Fruit fly (Drosophila melanogaster): ENCODE data around the gene CG16890.
A peak's percentile ranks its signal among the peaks of the same experiment; 100 is the strongest.

The CG16890 gene

DNA sequence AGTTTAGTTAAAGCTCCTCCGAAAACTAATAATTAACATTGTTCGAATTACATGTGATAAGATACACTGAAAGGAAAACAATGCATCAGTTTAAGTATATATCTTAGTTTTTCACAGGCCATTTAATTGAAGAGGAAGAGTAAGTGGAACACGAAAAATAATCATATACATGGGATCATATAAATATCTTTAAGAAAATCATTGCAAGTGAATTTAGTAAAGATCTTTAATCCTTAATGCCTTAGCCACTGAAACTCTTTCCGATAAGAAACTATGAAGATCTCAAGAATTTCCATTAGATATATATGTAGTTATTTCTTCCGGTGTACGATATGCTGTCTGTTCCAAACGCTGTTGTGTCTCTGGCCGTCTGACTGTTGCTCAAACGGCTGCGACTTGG lies 5.5 kb downstream of the CG16890 start (continued):
- peak; percentile 40 for TF ChIP-seq Deaf1 (tag; optimal IDR thresholded peaks at IDR 0.05)
- no peak for TF ChIP-seq CG14667 (GFP tag; IDR thresholded peaks at IDR 0.05)
- peak; percentile 54; the same call in 2 of the 3 replicates for TF ChIP-seq CG11560 (tag; IDR thresholded peaks at IDR 0.05)
- TF ChIP-seq lmd (GFP tag; IDR thresholded peaks at IDR 0.05): peak; percentile 66
- no peak for TF ChIP-seq cg (GFP tag; optimal IDR thresholded peaks at IDR 0.05)
- TF ChIP-seq gcm (GFP tag; optimal IDR thresholded peaks at IDR 0.05): peak; percentile 44
- TF ChIP-seq CG3065 (GFP tag; optimal IDR thresholded peaks at IDR 0.05): no peak
- TF ChIP-seq CG6765 (GFP tag; optimal IDR thresholded peaks at IDR 0.05): no peak
- no peak for TF ChIP-seq CG4617 (GFP tag; optimal IDR thresholded peaks at IDR 0.05; ENCODE audit: borderline replicate concordance)
- TF ChIP-seq ken (GFP tag; IDR thresholded peaks at IDR 0.05): peak; percentile 20; the same call in 1 of the 3 replicates
- TF ChIP-seq tin (GFP tag; optimal IDR thresholded peaks at IDR 0.05): peak; percentile 9
- no peak for TF ChIP-seq CG2202 (tag; optimal IDR thresholded peaks at IDR 0.05)
- TF ChIP-seq CG11504 (tag; optimal IDR thresholded peaks at IDR 0.05): peak; percentile 88
- no peak for TF ChIP-seq sima (GFP tag; optimal IDR thresholded peaks at IDR 0.05)
- TF ChIP-seq Dp (GFP tag; optimal IDR thresholded peaks at IDR 0.05): no peak
- no peak for TF ChIP-seq CG34422 (GFP tag; IDR thresholded peaks at IDR 0.05)
- TF ChIP-seq Aef1 (GFP tag; IDR thresholded peaks at IDR 0.05): peak; percentile 59
- peak; percentile 11 for TF ChIP-seq Fer1 (GFP tag; optimal IDR thresholded peaks at IDR 0.05)
- peak; percentile 82 for TF ChIP-seq CoRest (tag; optimal IDR thresholded peaks at IDR 0.05)
- no peak for TF ChIP-seq CG10321 (GFP tag; IDR thresholded peaks at IDR 0.05)
- TF ChIP-seq Chrac-16 (GFP tag; optimal IDR thresholded peaks at IDR 0.05): peak; percentile 11
- peak; percentile 33 to 44 for TF ChIP-seq chif (GFP tag; optimal IDR thresholded peaks at IDR 0.05)
- TF ChIP-seq Hr51 (GFP tag; optimal IDR thresholded peaks at IDR 0.05): peak; percentile 18 to 83
- peak in 1 of 3 experiments; percentile 52 for TF ChIP-seq lola (GFP tag; optimal IDR thresholded peaks at IDR 0.05)
- TF ChIP-seq btn (GFP tag; optimal IDR thresholded peaks at IDR 0.05): no peak
- TF ChIP-seq CG7928 (GFP tag; optimal IDR thresholded peaks at IDR 0.05): no peak
- no peak for TF ChIP-seq CG18764 (GFP tag; optimal IDR thresholded peaks at IDR 0.05)
- no peak for TF ChIP-seq CG11456 (GFP tag; IDR thresholded peaks at IDR 0.05)
- peak; percentile 59 for TF ChIP-seq CG14014 (GFP tag; IDR thresholded peaks at IDR 0.05)
- TF ChIP-seq CG10267 (tag; optimal IDR thresholded peaks at IDR 0.05): peak; percentile 47
- TF ChIP-seq CHES-1-like (GFP tag; optimal IDR thresholded peaks at IDR 0.05): peak; percentile 39
- no peak for TF ChIP-seq Lpt (GFP tag; optimal IDR thresholded peaks at IDR 0.05)
- no peak for TF ChIP-seq CG2199 (GFP tag; IDR thresholded peaks at IDR 0.05)
- no peak for TF ChIP-seq disco-r (GFP tag; optimal IDR thresholded peaks at IDR 0.05)
- TF ChIP-seq BtbVII (GFP tag; optimal IDR thresholded peaks at IDR 0.05): no peak
- TF ChIP-seq Dref (GFP tag; IDR thresholded peaks at IDR 0.05): no peak
- TF ChIP-seq prd (optimal IDR thresholded peaks at IDR 0.05): no peak
- TF ChIP-seq prd (GFP tag; IDR thresholded peaks at IDR 0.05): peak; percentile 53; the same call in 2 of the 3 replicates
- TF ChIP-seq CG4424 (GFP tag; optimal IDR thresholded peaks at IDR 0.05): peak; percentile 45
- TF ChIP-seq YL-1 (GFP tag; optimal IDR thresholded peaks at IDR 0.05): no peak
- no peak for TF ChIP-seq Xrp1 (GFP tag; IDR thresholded peaks at IDR 0.05)
- no peak for TF ChIP-seq CG33557 (GFP tag; optimal IDR thresholded peaks at IDR 0.05)
- TF ChIP-seq exex (tag; optimal IDR thresholded peaks at IDR 0.05): no peak
- no peak for TF ChIP-seq HmgD (GFP tag; optimal IDR thresholded peaks at IDR 0.05)
- TF ChIP-seq CG15696 (tag; optimal IDR thresholded peaks at IDR 0.05): no peak
- no peak for TF ChIP-seq CG7745 (tag; optimal IDR thresholded peaks at IDR 0.05)
- TF ChIP-seq H2.0 (GFP tag; IDR thresholded peaks at IDR 0.05): 0 out of 2 replicates have a peak, but pooled peaks have one; percentile 7
- peak; percentile 51 for TF ChIP-seq Hr3 (GFP tag; optimal IDR thresholded peaks at IDR 0.05)
- TF ChIP-seq onecut (GFP tag; IDR thresholded peaks at IDR 0.05): peak; percentile 24; the same call in 1 of the 2 replicates
- TF ChIP-seq B-H2 (GFP tag; optimal IDR thresholded peaks at IDR 0.05): no peak
- 0 out of 2 replicates have a peak, but pooled peaks have one; percentile 26 for TF ChIP-seq CG6689 (GFP tag; IDR thresholded peaks at IDR 0.05)
- TF ChIP-seq run (tag; optimal IDR thresholded peaks at IDR 0.05): peak; percentile 59
